Worm (Caenorhabditis elegans): ENCODE results near the gene F42F12.4.

The F42F12.4 gene

DNA sequence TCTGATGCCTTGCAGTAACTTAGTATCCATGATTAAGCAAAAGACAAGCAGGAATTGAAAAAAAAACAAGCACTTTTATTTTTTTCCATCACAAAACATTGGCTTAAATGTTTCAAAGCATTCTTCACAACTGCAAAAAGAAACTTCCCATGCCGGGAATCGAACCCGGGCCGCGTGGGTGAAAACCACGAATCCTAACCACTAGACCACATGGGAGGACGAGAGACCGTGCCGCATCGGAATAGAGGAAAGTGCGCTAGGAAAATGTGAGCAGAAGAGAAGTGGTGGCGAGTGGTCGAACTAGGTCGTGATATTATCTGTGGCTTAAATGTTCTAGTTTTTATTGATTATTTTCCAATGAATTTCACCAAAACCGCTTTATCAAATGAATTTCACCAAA, 14.8 kb upstream of the F42F12.4 start (continued):
- no peak for TF ChIP-seq dve-1 (tag; optimal IDR thresholded peaks at IDR 0.05)
- TF ChIP-seq ceh-18 (tag; optimal IDR thresholded peaks at IDR 0.05) = peak; percentile 56
- no peak for TF ChIP-seq ceh-45 (GFP tag; IDR thresholded peaks at IDR 0.05)
- TF ChIP-seq ceh-34 (tag; optimal IDR thresholded peaks at IDR 0.05) = peak; percentile 38
- no peak for TF ChIP-seq dmd-4 (tag; optimal IDR thresholded peaks at IDR 0.05; ENCODE audit: borderline replicate concordance)
- TF ChIP-seq ceh-9 (tag; optimal IDR thresholded peaks at IDR 0.05) = no peak
- TF ChIP-seq sox-2 (GFP tag; IDR thresholded peaks at IDR 0.05) = peak; percentile 33; the same call in 1 of the 2 replicates
- peak; percentile 61 for TF ChIP-seq hlh-6 (tag; optimal IDR thresholded peaks at IDR 0.05)
- no peak for TF ChIP-seq ceh-31 (tag; optimal IDR thresholded peaks at IDR 0.05)
- TF ChIP-seq sdc-2 (tag; optimal IDR thresholded peaks at IDR 0.05) = peak; percentile 92
- peak; percentile 47 for TF ChIP-seq lin-11 (tag; optimal IDR thresholded peaks at IDR 0.05)
- peak; percentile 26 for TF ChIP-seq K02D7.2 (tag; optimal IDR thresholded peaks at IDR 0.05)
- peak; percentile 44 for TF ChIP-seq tbx-2 (tag; optimal IDR thresholded peaks at IDR 0.05)
- TF ChIP-seq sox-4 (tag; optimal IDR thresholded peaks at IDR 0.05) = peak; percentile 40
- TF ChIP-seq C38D4.7 (GFP tag; optimal IDR thresholded peaks at IDR 0.05) = peak; percentile 20
- peak; percentile 32 for TF ChIP-seq ceh-19 (GFP tag; optimal IDR thresholded peaks at IDR 0.05)
- TF ChIP-seq fax-1 (tag; optimal IDR thresholded peaks at IDR 0.05) = peak; percentile 1
- peak; percentile 66 for TF ChIP-seq pat-9 (tag; optimal IDR thresholded peaks at IDR 0.05)
- peak; percentile 38 for TF ChIP-seq nfya-1 (tag; optimal IDR thresholded peaks at IDR 0.05)
- TF ChIP-seq fkh-10 (GFP tag; optimal IDR thresholded peaks at IDR 0.05) = peak; percentile 56
- no peak for TF ChIP-seq pros-1 (tag; optimal IDR thresholded peaks at IDR 0.05)
- no peak for TF ChIP-seq pqm-1 (tag; optimal IDR thresholded peaks at IDR 0.05)
- peak; percentile 56 for TF ChIP-seq che-1 (tag; optimal IDR thresholded peaks at IDR 0.05)

DNA sequence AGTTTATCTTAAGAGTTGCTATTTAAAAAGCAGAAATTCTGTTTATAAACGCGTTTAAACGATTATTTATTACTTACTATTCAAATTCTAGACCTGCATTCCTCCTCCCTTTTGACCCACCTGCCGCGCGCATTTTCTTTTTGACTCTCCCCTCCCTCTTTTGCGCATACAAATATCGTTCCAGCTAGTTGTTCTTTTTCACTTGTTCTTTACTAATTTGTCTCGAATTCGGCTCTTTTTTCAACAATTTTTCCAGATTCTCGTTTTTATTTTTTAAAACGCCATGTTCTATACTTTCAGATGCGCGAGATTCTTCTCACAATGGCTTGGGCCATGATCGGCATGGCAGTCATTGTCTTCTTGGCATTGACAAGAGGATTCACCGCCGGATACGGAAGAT, 12.6 kb upstream of the F42F12.4 start, which contains the start of gene F19H6.4:
F19H6.4 (plus strand) TSS at position 301 of the 400 bp plus-strand sequence.
- TF ChIP-seq hlh-15 (tag; optimal IDR thresholded peaks at IDR 0.05) (no peak), lin-11 (tag; optimal IDR thresholded peaks at IDR 0.05) (no peak), ceh-48 (tag; optimal IDR thresholded peaks at IDR 0.05) (no peak), ceh-22 (tag; optimal IDR thresholded peaks at IDR 0.05) (no peak), elt-2 (tag; optimal IDR thresholded peaks at IDR 0.05) (no peak), npax-4 (tag; optimal IDR thresholded peaks at IDR 0.05) (no peak), sox-2 (GFP tag; IDR thresholded peaks at IDR 0.05) (no peak), mec-3 (tag; optimal IDR thresholded peaks at IDR 0.05; ENCODE audit: borderline replicate concordance) (no peak), ceh-6 (GFP tag; optimal IDR thresholded peaks at IDR 0.05) (no peak), ceh-9 (tag; optimal IDR thresholded peaks at IDR 0.05) (no peak), hlh-30 (tag; optimal IDR thresholded peaks at IDR 0.05; ENCODE audit: insufficient read depth) (no peak), ets-4 (tag; optimal IDR thresholded peaks at IDR 0.05) (no peak), elt-4 (tag; optimal IDR thresholded peaks at IDR 0.05) (no peak)

DNA sequence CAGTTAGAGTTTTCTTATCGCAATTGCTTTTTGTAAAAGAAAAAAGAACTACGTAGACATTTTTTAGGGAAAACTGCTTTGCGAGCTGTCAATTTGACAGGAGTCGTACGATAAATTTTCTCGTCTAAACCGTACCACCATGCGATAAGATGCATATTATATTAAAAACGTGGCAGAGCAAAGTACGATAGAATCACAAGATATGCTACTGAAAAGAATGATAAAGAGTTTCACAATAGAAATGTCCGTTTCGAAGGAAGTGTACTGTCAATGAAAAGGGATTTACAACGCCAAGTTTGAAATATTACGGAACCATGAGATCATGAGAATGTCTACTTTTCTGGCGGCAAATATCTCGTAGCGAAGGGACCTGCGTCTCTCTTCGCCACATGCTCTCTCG, 12.1 kb upstream of the F42F12.4 start, which contains the start of gene F19H6.5:
F19H6.5 (minus strand) TSS at position 101 of the 400 bp plus-strand sequence.
- TF ChIP-seq sox-2 (GFP tag; IDR thresholded peaks at IDR 0.05) = no peak
- TF ChIP-seq fax-1 (tag; optimal IDR thresholded peaks at IDR 0.05) = no peak
- TF ChIP-seq ceh-24 (tag; optimal IDR thresholded peaks at IDR 0.05) = no peak
- TF ChIP-seq unc-42 (tag; optimal IDR thresholded peaks at IDR 0.05) = no peak
- no peak for TF ChIP-seq K09A11.1 (tag; optimal IDR thresholded peaks at IDR 0.05; ENCODE audit: insufficient read depth)
- no peak for TF ChIP-seq elt-4 (tag; optimal IDR thresholded peaks at IDR 0.05)
- TF ChIP-seq ceh-48 (tag; optimal IDR thresholded peaks at IDR 0.05) = no peak
- no peak for TF ChIP-seq nfya-1 (tag; optimal IDR thresholded peaks at IDR 0.05)
- TF ChIP-seq npax-4 (tag; optimal IDR thresholded peaks at IDR 0.05) = no peak
- no peak for TF ChIP-seq mec-3 (tag; optimal IDR thresholded peaks at IDR 0.05; ENCODE audit: borderline replicate concordance)
- no peak for TF ChIP-seq zip-5 (tag; optimal IDR thresholded peaks at IDR 0.05)
- no peak for TF ChIP-seq ceh-2 (tag; optimal IDR thresholded peaks at IDR 0.05)
- no peak for TF ChIP-seq ceh-19 (GFP tag; optimal IDR thresholded peaks at IDR 0.05)
- no peak for TF ChIP-seq K02D7.2 (tag; optimal IDR thresholded peaks at IDR 0.05)
- no peak for TF ChIP-seq ceh-14 (tag; optimal IDR thresholded peaks at IDR 0.05)
- no peak for TF ChIP-seq T23F11.4 (GFP tag; optimal IDR thresholded peaks at IDR 0.05)
